Worm (Caenorhabditis elegans) whole organism, late embryonic: ENCODE measurements around the gene abhd-12.
A peak's percentile ranks its signal among the peaks of the same experiment; 100 is the strongest.

Source experiments
- C08G9.2 ChIP-seq: sonication (generic microtip); optimal IDR thresholded peaks from 2 replicates; lab custom pipeline; 2016; ENCODE audit warnings: mild to moderate bottlenecking, missing genetic modification characterization, moderate library complexity, missing compliant biosample characterization
- C38D4.7 ChIP-seq: fragments of 200-800 bp; sonication (Bioruptor generic); optimal IDR thresholded peaks from 2 replicates; lab custom pipeline; 2018; ENCODE audit warnings: mild to moderate bottlenecking, missing genetic modification characterization, moderate library complexity, missing compliant biosample characterization
- F13H6.1 ChIP-seq: sonication (generic microtip); optimal IDR thresholded peaks from 2 replicates; lab custom pipeline; 2016; ENCODE audit warnings: missing genetic modification characterization, missing compliant biosample characterization
- K02D7.2 ChIP-seq: sonication (generic microtip); optimal IDR thresholded peaks from 2 replicates; lab custom pipeline; 2017; ENCODE audit warnings: mild to moderate bottlenecking, missing genetic modification characterization, missing compliant biosample characterization
- ahr-1 ChIP-seq: sonication (generic microtip); optimal IDR thresholded peaks from 2 replicates; lab custom pipeline; 2016; ENCODE audit warnings: missing genetic modification characterization, missing compliant biosample characterization
- ceh-14 ChIP-seq: sonication (generic microtip); optimal IDR thresholded peaks from 2 replicates; lab custom pipeline; 2016; ENCODE audit warnings: missing genotype, missing genetic modification characterization, missing compliant biosample characterization
- ceh-30 ChIP-seq: fragments of 150-350 bp; optimal IDR thresholded peaks from 2 replicates; lab custom pipeline; 2014; ENCODE audit warnings: missing biosample characterization, missing genetic modification characterization
- ceh-6 ChIP-seq: fragments of 200-800 bp; sonication (Bioruptor generic); optimal IDR thresholded peaks from 2 replicates; lab custom pipeline; 2018; ENCODE audit warnings: mild to moderate bottlenecking, missing genetic modification characterization, missing compliant biosample characterization
- ceh-9 ChIP-seq: sonication (generic microtip); optimal IDR thresholded peaks from 2 replicates; lab custom pipeline; 2016; ENCODE audit warnings: mild to moderate bottlenecking, missing genetic modification characterization, inconsistent platforms, missing compliant biosample characterization
- dmd-4 ChIP-seq: sonication (generic microtip); optimal IDR thresholded peaks from 2 replicates; lab custom pipeline; 2016; ENCODE audit warnings: borderline replicate concordance, missing genetic modification characterization, missing compliant biosample characterization
- dve-1 ChIP-seq: sonication (generic microtip); optimal IDR thresholded peaks from 2 replicates; lab custom pipeline; 2017; ENCODE audit warnings: antibody characterized with exemption, mild to moderate bottlenecking, missing genetic modification characterization, missing compliant biosample characterization
- elt-2 ChIP-seq: sonication (generic microtip); optimal IDR thresholded peaks from 2 replicates; lab custom pipeline; 2016; ENCODE audit warnings: missing genetic modification reagents, missing genetic modification characterization, missing compliant biosample characterization
- ets-4 ChIP-seq: sonication (generic microtip); optimal IDR thresholded peaks from 2 replicates; lab custom pipeline; 2016; ENCODE audit warnings: missing genetic modification characterization, missing compliant biosample characterization
- fkh-6 ChIP-seq: sonication (generic microtip); optimal IDR thresholded peaks from 2 replicates; lab custom pipeline; 2016; ENCODE audit warnings: missing genetic modification characterization, missing compliant biosample characterization
- hlh-13 ChIP-seq: fragments of 200-800 bp; sonication (Bioruptor generic); optimal IDR thresholded peaks from 2 replicates; lab custom pipeline; 2018; ENCODE audit warnings: mild to moderate bottlenecking, missing genetic modification characterization, missing compliant biosample characterization
- hlh-30 ChIP-seq: sonication (generic microtip); optimal IDR thresholded peaks from 2 replicates; lab custom pipeline; 2017; ENCODE audit warnings: antibody characterized with exemption, missing genetic modification characterization, missing compliant biosample characterization; ENCODE audit not compliant: insufficient read depth
- hlh-8 ChIP-seq: sonication (generic microtip); optimal IDR thresholded peaks from 2 replicates; lab custom pipeline; 2016; ENCODE audit warnings: missing genotype, missing genetic modification characterization, missing compliant biosample characterization
- npax-4 ChIP-seq: sonication (generic microtip); optimal IDR thresholded peaks from 2 replicates; lab custom pipeline; 2016; ENCODE audit warnings: missing genetic modification characterization, missing compliant biosample characterization
- odd-2 ChIP-seq: sonication (generic microtip); optimal IDR thresholded peaks from 2 replicates; lab custom pipeline; 2017; ENCODE audit warnings: antibody characterized with exemption, mild to moderate bottlenecking, missing genetic modification characterization, missing compliant biosample characterization
- pag-3 ChIP-seq: sonication (generic microtip); optimal IDR thresholded peaks from 2 replicates; lab custom pipeline; 2016; ENCODE audit warnings: missing compliant biosample characterization, missing genetic modification characterization, borderline replicate concordance
- pat-9 ChIP-seq: fragments of 200-800 bp; sonication (Bioruptor generic); optimal IDR thresholded peaks from 2 replicates; lab custom pipeline; 2018; ENCODE audit warnings: mild to moderate bottlenecking, missing genetic modification characterization, moderate library complexity, missing compliant biosample characterization
- pha-2 ChIP-seq: sonication (generic microtip); optimal IDR thresholded peaks from 2 replicates; lab custom pipeline; 2017; ENCODE audit warnings: mild to moderate bottlenecking, missing genetic modification characterization, missing compliant biosample characterization
- pqm-1 ChIP-seq: sonication (generic microtip); optimal IDR thresholded peaks from 2 replicates; lab custom pipeline; 2016; ENCODE audit warnings: missing genetic modification characterization, missing compliant biosample characterization
- ref-2 ChIP-seq: sonication (generic microtip); optimal IDR thresholded peaks from 2 replicates; lab custom pipeline; 2016; ENCODE audit warnings: missing genetic modification characterization, missing compliant biosample characterization
- sox-2 ChIP-seq: fragments of 200-800 bp; sonication (Bioruptor generic); IDR thresholded peaks from 2 replicates; pipeline ENCODE4 v1.3.6; 2022; ENCODE audit warnings: missing genetic modification reagents, missing genetic modification characterization, missing compliant biosample characterization
- syd-9 ChIP-seq: sonication (generic microtip); optimal IDR thresholded peaks from 2 replicates; lab custom pipeline; 2016; ENCODE audit warnings: mild to moderate bottlenecking, missing genetic modification characterization, moderate library complexity, missing compliant biosample characterization
- tbx-2 ChIP-seq: sonication (generic microtip); optimal IDR thresholded peaks from 2 replicates; lab custom pipeline; 2016; ENCODE audit warnings: missing genetic modification characterization, missing compliant biosample characterization
- unc-3 ChIP-seq, 2 experiments: fragments of 200-800 bp in 1 of 2; sonication (Bioruptor generic) in 1 of 2; sonication (generic microtip) in 1 of 2; conservative IDR thresholded peaks in 1 of 2; optimal IDR thresholded peaks in 1 of 2; 2 replicates each; pipeline versions ENCODE4 v1.3.6 to Lab custom; 2016 to 2022; ENCODE audit warnings: missing compliant biosample characterization in 2 of 2, missing genetic modification characterization in 2 of 2, missing genetic modification reagents in 1 of 2
- unc-42 ChIP-seq: sonication (generic microtip); optimal IDR thresholded peaks from 2 replicates; lab custom pipeline; 2016; ENCODE audit warnings: missing genotype, missing genetic modification characterization, missing compliant biosample characterization
- unc-55 ChIP-seq: sonication (generic microtip); optimal IDR thresholded peaks from 2 replicates; lab custom pipeline; 2017; ENCODE audit warnings: missing biosample characterization, missing genetic modification reagents, missing genetic modification characterization
- unc-86 ChIP-seq: sonication (generic microtip); optimal IDR thresholded peaks from 2 replicates; lab custom pipeline; 2016; ENCODE audit warnings: missing genetic modification characterization, missing compliant biosample characterization
- zip-5 ChIP-seq: sonication (generic microtip); optimal IDR thresholded peaks from 2 replicates; lab custom pipeline; 2016; ENCODE audit warnings: missing genetic modification characterization, missing compliant biosample characterization

The abhd-12 gene

DNA sequence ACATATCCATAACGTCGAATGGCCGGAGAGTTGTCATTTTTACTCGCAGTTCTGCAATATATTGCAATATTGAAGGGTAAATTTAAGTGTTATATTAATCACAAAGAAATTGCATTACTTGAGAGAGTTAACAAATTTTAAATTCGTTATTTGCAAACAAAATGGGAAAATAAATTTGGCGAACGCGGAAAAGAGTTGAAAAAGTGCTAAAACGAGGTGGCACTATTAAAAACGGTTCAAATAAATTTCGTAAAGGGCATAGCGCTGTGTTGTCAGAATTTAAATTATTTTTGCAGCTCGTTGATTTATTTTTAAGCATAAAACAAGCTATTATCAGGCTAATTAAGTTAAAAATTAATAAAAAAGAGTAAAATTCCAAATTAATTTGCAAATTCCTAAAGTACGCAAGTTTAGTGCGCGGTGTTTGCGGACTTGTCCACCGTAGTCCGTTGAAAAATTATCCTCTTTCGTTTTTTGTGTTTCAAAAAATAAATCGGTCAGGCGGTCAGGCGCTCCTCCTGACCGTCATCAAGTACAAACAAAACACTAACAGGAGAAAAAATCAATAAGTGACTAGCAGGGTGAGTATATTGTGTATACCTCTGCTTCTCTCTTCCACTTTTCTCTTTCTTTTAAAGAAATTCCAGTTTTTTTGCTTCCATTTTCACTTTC is at the start of gene abhd-12, which contains the start of gene natb-1:
Gene abhd-12, plus strand, starts transcription at position 499 of the 672 bp plus-strand sequence.
Gene natb-1, minus strand, starts transcription at position 51 of the 672 bp plus-strand sequence.
- TF ChIP-seq ceh-30 (tag; lab: Kevin White, UChicago) (peak; percentile 27), unc-3 (GFP tag; conservative IDR thresholded peaks at IDR 0.05; lab: Robert Waterston, UW) (no peak), unc-3 (tag; optimal IDR thresholded peaks at IDR 0.05; lab: Kevin White, UChicago) (no peak), C38D4.7 (GFP tag; lab: Kevin White, UChicago) (no peak), unc-42 (tag; lab: Kevin White, UChicago) (peak; percentile 77), dve-1 (tag; lab: Kevin White, UChicago) (no peak), ceh-14 (tag; lab: Kevin White, UChicago) (peak; percentile 70), zip-5 (tag; lab: Kevin White, UChicago) (no peak), hlh-30 (tag; lab: Kevin White, UChicago) (peak; percentile 16), ref-2 (tag; lab: Kevin White, UChicago) (no peak)

- TF ChIP-seq K02D7.2 (tag; lab: Kevin White, UChicago) (no peak), elt-2 (tag; lab: Kevin White, UChicago) (no peak)
These were observed 46.5 kb upstream of the abhd-12 start, which contains the start of gene srsx-3 for ce11 chrV:7937152-7937551. Gene srsx-3, minus strand, starts transcription at chrV:7937252.

DNA sequence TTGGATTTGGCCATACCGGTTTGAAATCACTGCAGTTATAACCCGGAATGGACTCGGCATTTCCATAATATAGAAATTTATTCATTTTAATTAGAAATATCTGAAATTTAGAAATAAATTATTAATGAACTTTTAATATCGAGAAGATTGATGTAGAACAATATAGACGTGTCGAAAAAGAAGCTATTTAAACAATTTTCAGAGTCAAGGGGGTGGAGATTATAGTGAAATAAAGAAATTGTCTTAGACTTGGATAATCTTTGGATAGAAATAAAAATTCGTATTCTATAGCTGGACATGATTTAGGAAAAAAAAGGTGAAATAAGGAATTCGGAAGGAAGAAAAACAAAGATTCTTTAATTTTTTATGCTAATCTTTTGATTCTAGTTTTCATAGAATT is 43.4 kb upstream of the abhd-12 start, which contains the start of gene srt-53:
Gene srt-53, minus strand, starts transcription at position 101 of the 400 bp plus-strand sequence.
- TF ChIP-seq sox-2 (GFP tag; lab: Robert Waterston, UW) (no peak), ceh-9 (tag; lab: Kevin White, UChicago) (no peak), tbx-2 (tag; lab: Kevin White, UChicago) (no peak), unc-55 (GFP tag; lab: Kevin White, UChicago) (no peak), ets-4 (tag; lab: Kevin White, UChicago) (no peak), dmd-4 (tag; lab: Kevin White, UChicago) (no peak), odd-2 (tag; lab: Kevin White, UChicago) (no peak), hlh-8 (tag; lab: Kevin White, UChicago) (no peak), C08G9.2 (tag; lab: Kevin White, UChicago) (no peak), elt-2 (tag; lab: Kevin White, UChicago) (no peak), unc-86 (tag; lab: Kevin White, UChicago) (no peak)

DNA sequence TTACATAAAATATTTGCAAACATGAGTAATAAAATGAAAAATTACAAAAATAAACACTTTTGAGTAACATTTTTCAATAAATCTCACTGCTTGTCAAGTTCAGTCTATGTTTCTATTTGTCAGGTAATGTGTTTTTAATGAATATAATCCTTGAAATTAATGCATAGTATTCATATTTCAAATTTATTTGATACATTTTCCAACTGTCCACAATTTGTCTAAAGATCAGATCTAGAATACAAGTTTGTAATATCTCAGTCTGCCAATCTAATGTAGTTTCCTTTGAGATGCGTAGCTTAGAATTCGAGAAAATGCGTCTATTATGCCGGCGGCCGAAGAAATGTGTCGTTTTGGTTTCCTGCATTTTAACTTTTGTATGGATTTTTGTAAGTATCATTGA is 40.1 kb upstream of the abhd-12 start, which contains the start of gene Y97E10B.1:
Gene Y97E10B.1, plus strand, starts transcription at position 301 of the 400 bp plus-strand sequence.
- no peak for TF ChIP-seq pag-3 (tag; lab: Kevin White, UChicago)
- no peak for TF ChIP-seq ahr-1 (tag; lab: Kevin White, UChicago)
- no peak for TF ChIP-seq hlh-13 (GFP tag; lab: Kevin White, UChicago)
- TF ChIP-seq fkh-6: no peak
- no peak for TF ChIP-seq unc-42 (tag; lab: Kevin White, UChicago)
- no peak for TF ChIP-seq ceh-14 (tag; lab: Kevin White, UChicago)
- TF ChIP-seq pqm-1 (tag; lab: Kevin White, UChicago): no peak
- no peak for TF ChIP-seq pha-2 (tag; lab: Kevin White, UChicago)
- TF ChIP-seq syd-9: no peak
- no peak for TF ChIP-seq npax-4 (tag; lab: Kevin White, UChicago)
- no peak for TF ChIP-seq ceh-9 (tag; lab: Kevin White, UChicago)
- no peak for TF ChIP-seq ceh-6 (GFP tag; lab: Kevin White, UChicago)
- TF ChIP-seq pat-9 (tag; lab: Kevin White, UChicago): no peak
- TF ChIP-seq F13H6.1 (tag; lab: Kevin White, UChicago): no peak
